Fruit fly (Drosophila melanogaster) whole organism, embryonic: ENCODE measurements around the gene CG43059.
A peak's percentile ranks its signal among the peaks of the same experiment; 100 is the strongest.

Source experiments
- Abd-B ChIP-seq: fragments of 200-800 bp; sonication (Bioruptor generic); optimal IDR thresholded peaks from 2 replicates; lab custom pipeline; 2018; ENCODE audit warnings: missing biosample characterization, mild to moderate bottlenecking, missing genetic modification characterization, moderate library complexity
- Atf6 ChIP-seq: fragments of 200-800 bp; sonication (Bioruptor generic); IDR thresholded peaks from 2 replicates; pipeline ENCODE4 v1.3.6; 2022; ENCODE audit warnings: missing biosample characterization, missing genetic modification characterization
- CG1024 ChIP-seq: fragments of 200-800 bp; sonication (Bioruptor generic); IDR thresholded peaks from 2 replicates; pipeline ENCODE4 v1.3.6; 2022; ENCODE audit warnings: missing biosample characterization, missing genetic modification characterization
- CG10959 ChIP-seq: fragments of 200-800 bp; sonication (Bioruptor generic); IDR thresholded peaks from 2 replicates; pipeline ENCODE4 v1.3.6; 2022; ENCODE audit warnings: missing biosample characterization, missing genetic modification characterization
- CG12236 ChIP-seq: fragments of 200-800 bp; sonication (Bioruptor generic); optimal IDR thresholded peaks from 2 replicates; lab custom pipeline; 2016; ENCODE audit warnings: missing biosample characterization, missing genetic modification characterization
- CG13287 ChIP-seq: fragments of 200-800 bp; sonication (Bioruptor generic); IDR thresholded peaks from 2 replicates; pipeline ENCODE4 v1.3.6; 2022; ENCODE audit warnings: missing biosample characterization, missing genetic modification characterization; ENCODE audit not compliant: partially characterized antibody
- CG15696 ChIP-seq: fragments of 200-800 bp; sonication (Bioruptor generic); optimal IDR thresholded peaks from 2 replicates; lab custom pipeline; 2019; ENCODE audit warnings: missing biosample characterization, mild to moderate bottlenecking, missing genetic modification characterization, moderate library complexity
- CG17568 ChIP-seq: fragments of 200-800 bp; sonication (Bioruptor generic); optimal IDR thresholded peaks from 2 replicates; lab custom pipeline; 2018; ENCODE audit warnings: missing biosample characterization, mild to moderate bottlenecking, missing genetic modification characterization, moderate library complexity
- CG2129 ChIP-seq: fragments of 200-800 bp; sonication (Bioruptor generic); IDR thresholded peaks from 2 replicates; pipeline ENCODE4 v1.3.6; 2022; ENCODE audit warnings: missing biosample characterization, missing genetic modification characterization; ENCODE audit not compliant: partially characterized antibody
- CG2712 ChIP-seq: fragments of 200-800 bp; optimal IDR thresholded peaks from 3 replicates; lab custom pipeline; 2019; ENCODE audit warnings: missing biosample characterization, mild to moderate bottlenecking, missing genetic modification characterization, moderate library complexity
- CG31224 ChIP-seq: fragments of 200-800 bp; sonication (Bioruptor generic); IDR thresholded peaks from 2 replicates; pipeline ENCODE4 v1.3.6; 2022; ENCODE audit warnings: missing biosample characterization, missing genetic modification characterization
- CG31441 ChIP-seq: fragments of 200-800 bp; sonication (Bioruptor generic); IDR thresholded peaks from 2 replicates; pipeline ENCODE4 v1.3.6; 2022; ENCODE audit warnings: missing biosample characterization, missing genetic modification characterization
- CG5245 ChIP-seq: fragments of 200-800 bp; sonication (Bioruptor generic); optimal IDR thresholded peaks from 3 replicates; lab custom pipeline; 2016; ENCODE audit warnings: missing biosample characterization, missing genetic modification characterization
- CG7745 ChIP-seq: fragments of 200-800 bp; sonication (Bioruptor generic); optimal IDR thresholded peaks from 2 replicates; lab custom pipeline; 2018; ENCODE audit warnings: missing biosample characterization, mild to moderate bottlenecking, missing genetic modification characterization, moderate library complexity
- CG7987 ChIP-seq: fragments of 200-800 bp; sonication (Bioruptor generic); optimal IDR thresholded peaks from 2 replicates; lab custom pipeline; 2018; ENCODE audit warnings: missing biosample characterization, mild to moderate bottlenecking, missing genetic modification characterization, moderate library complexity
- CG8281 ChIP-seq: fragments of 200-800 bp; sonication (Bioruptor generic); optimal IDR thresholded peaks from 2 replicates; lab custom pipeline; 2018; ENCODE audit warnings: missing biosample characterization, mild to moderate bottlenecking, missing genetic modification characterization, moderate library complexity
- D ChIP-seq, 2 experiments: fragments of 200-800 bp in 1 of 2; fragments of >200 bp in 1 of 2; sonication (Bioruptor generic) in 1 of 2; optimal IDR thresholded peaks; 2 replicates in 1 of 2; 3 replicates in 1 of 2; lab custom pipeline; 2017; ENCODE audit warnings: mild to moderate bottlenecking in 1 of 2, missing biosample characterization in 1 of 2, missing genetic modification characterization in 1 of 2, missing genetic modification reagents in 1 of 2
- Dad ChIP-seq: fragments of 200-800 bp; sonication (Bioruptor generic); optimal IDR thresholded peaks from 3 replicates; lab custom pipeline; 2016; ENCODE audit warnings: missing biosample characterization, missing genetic modification characterization
- Dp ChIP-seq: fragments of 200-800 bp; sonication (Bioruptor generic); optimal IDR thresholded peaks from 2 replicates; lab custom pipeline; 2018; ENCODE audit warnings: missing biosample characterization, mild to moderate bottlenecking, missing genetic modification characterization, moderate library complexity
- Fer2 ChIP-seq: fragments of 200-800 bp; sonication (Bioruptor generic); optimal IDR thresholded peaks from 2 replicates; lab custom pipeline; 2018; ENCODE audit warnings: missing biosample characterization, mild to moderate bottlenecking, missing genetic modification characterization, moderate library complexity
- Hmr ChIP-seq: fragments of 200-800 bp; sonication (Bioruptor generic); optimal IDR thresholded peaks from 3 replicates; lab custom pipeline; 2017; ENCODE audit warnings: mild to moderate bottlenecking, missing biosample characterization, missing genetic modification reagents, missing genetic modification characterization
- NfI ChIP-seq: fragments of 200-800 bp; sonication (Bioruptor generic); optimal IDR thresholded peaks from 3 replicates; lab custom pipeline; 2018; ENCODE audit warnings: missing biosample characterization, mild to moderate bottlenecking, missing genetic modification characterization, moderate library complexity
- Ravus ChIP-seq: fragments of 200-800 bp; sonication (Bioruptor generic); IDR thresholded peaks from 2 replicates; pipeline ENCODE4 v1.3.6; 2022; ENCODE audit warnings: missing biosample characterization, missing genetic modification characterization
- Side ChIP-seq: fragments of 200-800 bp; sonication (Bioruptor generic); optimal IDR thresholded peaks from 2 replicates; lab custom pipeline; 2016; ENCODE audit warnings: missing biosample characterization, missing genetic modification characterization
- Spps ChIP-seq: fragments of 200-800 bp; sonication (Bioruptor generic); optimal IDR thresholded peaks from 2 replicates; lab custom pipeline; 2018; ENCODE audit warnings: missing biosample characterization, mild to moderate bottlenecking, missing genetic modification characterization
- Sry-δ ChIP-seq: fragments of 200-800 bp; sonication (Bioruptor generic); optimal IDR thresholded peaks from 2 replicates; lab custom pipeline; 2016; ENCODE audit warnings: missing biosample characterization, missing genetic modification characterization
- Trl ChIP-seq, 3 experiments: fragments of >200 bp in 2 of 3; fragments of 200-800 bp in 1 of 3; sonication (Bioruptor generic) in 1 of 3; optimal IDR thresholded peaks; 2 replicates in 1 of 3; 3 replicates in 2 of 3; lab custom pipeline; 2016 to 2017; ENCODE audit warnings: missing biosample characterization in 1 of 3, missing genetic modification characterization in 1 of 3
- al ChIP-seq: fragments of 200-800 bp; sonication (Bioruptor generic); IDR thresholded peaks from 2 replicates; pipeline ENCODE4 v1.3.6; 2022; ENCODE audit warnings: missing biosample characterization, missing genetic modification characterization
- chm ChIP-seq: fragments of 200-800 bp; sonication (Bioruptor generic); IDR thresholded peaks from 2 replicates; pipeline ENCODE4 v1.3.6; 2022; ENCODE audit warnings: missing biosample characterization, missing genetic modification characterization
- dimm ChIP-seq: fragments of 200-800 bp; sonication (Bioruptor generic); IDR thresholded peaks from 2 replicates; pipeline ENCODE4 v1.3.6; 2022; ENCODE audit warnings: missing biosample characterization, missing genetic modification characterization
- dysf ChIP-seq: fragments of 200-800 bp; sonication (Bioruptor generic); IDR thresholded peaks from 3 replicates; pipeline ENCODE4 v1.3.6; 2022; ENCODE audit warnings: missing biosample characterization, missing genetic modification characterization
- en ChIP-seq: fragments of 200-800 bp; sonication (Bioruptor generic); optimal IDR thresholded peaks from 2 replicates; lab custom pipeline; 2016; ENCODE audit warnings: missing biosample characterization, missing genetic modification characterization
- eve ChIP-seq, 2 experiments: fragments of >200 bp; optimal IDR thresholded peaks; 2 replicates each; lab custom pipeline; 2017; ENCODE audit warnings: missing biosample characterization in 2 of 2, missing genetic modification characterization in 2 of 2
- ewg ChIP-seq: fragments of 200-800 bp; sonication (Bioruptor generic); optimal IDR thresholded peaks from 3 replicates; lab custom pipeline; 2017; ENCODE audit warnings: mild to moderate bottlenecking, missing biosample characterization, missing genetic modification reagents, missing genetic modification characterization
- fd96Cb ChIP-seq: fragments of 200-800 bp; sonication (Bioruptor generic); optimal IDR thresholded peaks from 2 replicates; lab custom pipeline; 2018; ENCODE audit warnings: missing biosample characterization, mild to moderate bottlenecking, missing genetic modification characterization, moderate library complexity
- ftz-f1 ChIP-seq: fragments of 200-800 bp; sonication (Bioruptor generic); optimal IDR thresholded peaks from 2 replicates; lab custom pipeline; 2016; ENCODE audit warnings: missing biosample characterization, missing genetic modification characterization
- grau ChIP-seq: fragments of 200-800 bp; optimal IDR thresholded peaks from 3 replicates; lab custom pipeline; 2019; ENCODE audit warnings: missing biosample characterization, mild to moderate bottlenecking, missing genetic modification characterization, moderate library complexity
- ind ChIP-seq: fragments of 200-800 bp; sonication (Bioruptor generic); optimal IDR thresholded peaks from 3 replicates; lab custom pipeline; 2016; ENCODE audit warnings: missing biosample characterization, missing genetic modification characterization
- lmd ChIP-seq: fragments of 200-800 bp; sonication (Bioruptor generic); IDR thresholded peaks from 2 replicates; pipeline ENCODE4 v1.3.6; 2022; ENCODE audit warnings: missing biosample characterization, missing genetic modification characterization
- nmo ChIP-seq: fragments of 200-800 bp; sonication (Bioruptor generic); optimal IDR thresholded peaks from 2 replicates; lab custom pipeline; 2018; ENCODE audit warnings: missing biosample characterization, mild to moderate bottlenecking, missing genetic modification characterization, moderate library complexity
- org-1 ChIP-seq: fragments of 200-800 bp; sonication (Bioruptor generic); optimal IDR thresholded peaks from 2 replicates; lab custom pipeline; 2017; ENCODE audit warnings: missing biosample characterization, missing genetic modification characterization
- p53 ChIP-seq: fragments of 200-800 bp; sonication (Bioruptor generic); optimal IDR thresholded peaks from 2 replicates; lab custom pipeline; 2016; ENCODE audit warnings: missing biosample characterization, missing genetic modification characterization
- peb ChIP-seq: fragments of 200-800 bp; sonication (Bioruptor generic); IDR thresholded peaks from 2 replicates; pipeline ENCODE4 v1.3.6; 2022; ENCODE audit warnings: missing biosample characterization, missing genetic modification characterization
- pnt ChIP-seq: fragments of 200-800 bp; sonication (Bioruptor generic); optimal IDR thresholded peaks from 3 replicates; lab custom pipeline; 2016; ENCODE audit warnings: missing biosample characterization, missing genetic modification characterization
- pum ChIP-seq: fragments of 200-800 bp; sonication (Bioruptor generic); optimal IDR thresholded peaks from 2 replicates; lab custom pipeline; 2016; ENCODE audit warnings: missing biosample characterization, missing genetic modification characterization
- stwl ChIP-seq: fragments of 200-800 bp; sonication (Bioruptor generic); optimal IDR thresholded peaks from 3 replicates; lab custom pipeline; 2018; ENCODE audit warnings: missing biosample characterization, mild to moderate bottlenecking, missing genetic modification characterization, moderate library complexity
- tgo ChIP-seq: fragments of 200-800 bp; sonication (Bioruptor generic); IDR thresholded peaks from 3 replicates; pipeline ENCODE4 v1.3.6; 2022; ENCODE audit warnings: missing biosample characterization, missing genetic modification characterization
- vfl ChIP-seq: fragments of 200-800 bp; sonication (Bioruptor generic); optimal IDR thresholded peaks from 2 replicates; lab custom pipeline; 2016; ENCODE audit warnings: missing biosample characterization, missing genetic modification characterization

The CG43059 gene

DNA sequence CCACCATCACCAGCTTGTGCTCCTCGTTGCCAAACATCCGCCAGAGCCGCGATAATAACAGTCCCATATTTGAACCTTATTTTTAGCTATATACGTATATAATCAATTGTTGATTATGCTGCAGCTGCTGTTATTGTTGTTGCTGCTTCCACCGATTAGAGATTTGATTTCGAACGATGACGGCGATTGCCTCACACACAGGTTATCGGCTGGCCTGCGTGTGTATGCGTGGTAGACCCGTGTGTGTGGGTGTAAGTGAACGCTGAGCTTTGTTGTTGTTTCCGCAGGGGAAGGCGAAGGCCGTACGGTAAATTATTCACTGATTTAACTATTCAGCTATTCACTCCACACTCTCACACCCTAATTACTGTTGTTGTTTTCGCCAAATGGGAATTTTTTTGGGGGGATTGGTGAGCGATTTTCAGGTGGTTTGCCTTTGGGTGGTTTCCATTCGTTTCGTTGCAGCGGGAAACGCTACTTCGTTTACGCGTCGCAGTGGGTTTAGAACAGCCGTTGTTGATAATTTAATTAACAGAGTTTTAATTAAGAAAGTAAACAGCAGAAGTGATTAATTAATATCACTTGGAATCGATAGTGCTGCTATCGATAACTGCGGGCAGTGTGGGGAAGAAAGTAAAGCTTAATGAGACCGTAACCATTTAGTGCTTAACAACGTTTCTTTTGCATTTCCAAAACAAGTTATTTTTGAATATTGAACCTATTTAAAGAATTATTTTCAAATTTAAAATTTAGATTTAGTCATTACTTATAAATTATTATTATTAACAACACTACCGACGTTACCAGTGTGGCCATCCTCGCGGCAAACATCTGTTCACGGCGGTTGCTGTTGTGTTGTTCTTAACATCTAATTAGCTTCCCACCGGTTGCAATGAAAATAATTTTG lies 19.3 kb downstream of the CG43059 start, which contains the start of the genes Arl5 and CG13671 (continued):
- TF ChIP-seq CG12236 (peak; percentile 5), chm (GFP tag; lab: Robert Waterston, UW) (peak; percentile 64), CG31224 (GFP tag; lab: Robert Waterston, UW) (peak; percentile 66), CG7987 (GFP tag; lab: Kevin White, UChicago) (peak; percentile 42), lmd (GFP tag; lab: Robert Waterston, UW) (peak; percentile 63), eve (GFP tag; optimal IDR thresholded peaks at IDR 0.05; lab: Kevin White, UChicago) (no peak), ind (GFP tag; lab: Kevin White, UChicago) (peak; percentile 88), tgo (GFP tag; lab: Robert Waterston, UW) (peak; percentile 80), CG2129 (GFP tag; lab: Robert Waterston, UW) (peak; percentile 52), pnt (peak; percentile 43), Hmr (GFP tag; lab: Kevin White, UChicago) (peak; percentile 75), Abd-B (peak; percentile 79), org-1 (GFP tag; lab: Kevin White, UChicago) (peak; percentile 28), al (GFP tag; lab: Robert Waterston, UW) (peak; percentile 68), CG17568 (GFP tag; lab: Kevin White, UChicago) (no peak), Dad (peak; percentile 44), Atf6 (GFP tag; lab: Robert Waterston, UW) (peak; percentile 68), CG1024 (GFP tag; lab: Robert Waterston, UW) (peak; percentile 40), p53 (GFP tag; lab: Kevin White, UChicago) (no peak), D (optimal IDR thresholded peaks at IDR 0.05; lab: Kevin White, UChicago) (no peak), D (GFP tag; optimal IDR thresholded peaks at IDR 0.05; lab: Kevin White, UChicago) (peak; percentile 65), CG31441 (GFP tag; lab: Robert Waterston, UW) (peak; percentile 78), CG7745 (peak; percentile 99), CG5245 (GFP tag; lab: Kevin White, UChicago) (peak; percentile 76), Side (GFP tag; lab: Kevin White, UChicago) (peak; percentile 30), en (no peak), grau (tag; lab: Kevin White, UChicago) (peak; percentile 65), vfl (peak; percentile 54), CG15696 (peak; percentile 43), Dp (peak; percentile 44), ewg (GFP tag; lab: Kevin White, UChicago) (peak; percentile 49), CG13287 (GFP tag; lab: Robert Waterston, UW) (peak; percentile 85), CG10959 (GFP tag; lab: Robert Waterston, UW) (peak; percentile 23; the same call in 1 of the 2 replicates), nmo (peak; percentile 81), Fer2 (no peak), Ravus (GFP tag; lab: Robert Waterston, UW) (peak; percentile 24), Sry-δ (GFP tag; lab: Kevin White, UChicago) (peak; percentile 68), CG8281 (tag; lab: Kevin White, UChicago) (no peak), Spps (tag; lab: Kevin White, UChicago) (peak; percentile 4), fd96Cb (peak; percentile 67), pum (GFP tag; lab: Kevin White, UChicago) (peak; percentile 54), stwl (tag; lab: Kevin White, UChicago) (peak; percentile 91), ftz-f1 (GFP tag; lab: Kevin White, UChicago) (peak; percentile 74), dimm (GFP tag; lab: Robert Waterston, UW) (no peak), NfI (peak; percentile 61), CG2712 (tag; lab: Kevin White, UChicago) (peak; percentile 84), dysf (GFP tag; lab: Robert Waterston, UW) (peak; percentile 74), Trl (optimal IDR thresholded peaks at IDR 0.05; lab: Kevin White, UChicago) (no peak), Trl (GFP tag; optimal IDR thresholded peaks at IDR 0.05; lab: Kevin White, UChicago) (peak; percentile 59), peb (GFP tag; lab: Robert Waterston, UW) (peak; percentile 52)
